Fruit fly (Drosophila melanogaster) whole organism, embryonic: ENCODE results near the gene CG9886.
A peak's percentile ranks its signal among the peaks of the same experiment; 100 is the strongest.

Source experiments
- Awh ChIP-seq: fragments of 200-800 bp; sonication (Bioruptor generic); IDR thresholded peaks from 2 replicates; pipeline ENCODE4, ENCODE4 v1.3.6; 2022; ENCODE audit warnings: missing biosample characterization, missing genetic modification characterization
- CG10366 ChIP-seq: fragments of 200-800 bp; sonication (Bioruptor generic); IDR thresholded peaks from 2 replicates; pipeline ENCODE4 v1.3.6; 2022; ENCODE audit warnings: missing biosample characterization, missing genetic modification characterization
- CG17359 ChIP-seq: fragments of 200-800 bp; sonication (Bioruptor generic); optimal IDR thresholded peaks from 3 replicates; lab custom pipeline; 2018; ENCODE audit warnings: missing biosample characterization, mild to moderate bottlenecking, missing genetic modification characterization, moderate library complexity
- CG18764 ChIP-seq: fragments of 200-800 bp; sonication (Bioruptor generic); optimal IDR thresholded peaks from 3 replicates; lab custom pipeline; 2016; ENCODE audit warnings: missing biosample characterization, missing genetic modification characterization
- CG3065 ChIP-seq: fragments of 200-800 bp; sonication (Bioruptor generic); optimal IDR thresholded peaks from 2 replicates; lab custom pipeline; 2016; ENCODE audit warnings: missing biosample characterization, missing genetic modification characterization
- CG4282 ChIP-seq: fragments of 200-800 bp; sonication (Bioruptor generic); optimal IDR thresholded peaks from 2 replicates; lab custom pipeline; 2016; ENCODE audit warnings: missing biosample characterization, missing genetic modification characterization
- CG4360 ChIP-seq: fragments of 200-800 bp; sonication (Bioruptor generic); IDR thresholded peaks from 2 replicates; pipeline ENCODE4 v1.3.6; 2022; ENCODE audit warnings: missing biosample characterization, missing genetic modification characterization
- CG4854 ChIP-seq: fragments of 200-800 bp; sonication (Bioruptor generic); optimal IDR thresholded peaks from 2 replicates; lab custom pipeline; 2016; ENCODE audit warnings: missing biosample characterization, missing genetic modification characterization, inconsistent platforms
- CG6683 ChIP-seq: fragments of 200-800 bp; sonication (Bioruptor generic); optimal IDR thresholded peaks from 2 replicates; lab custom pipeline; 2017; ENCODE audit warnings: missing biosample characterization, mild to moderate bottlenecking, missing genetic modification characterization, missing genetic modification reagents
- CG6689 ChIP-seq: fragments of 200-800 bp; sonication (Bioruptor generic); IDR thresholded peaks from 2 replicates; pipeline ENCODE4 v1.3.6; 2022; ENCODE audit warnings: missing biosample characterization, missing genetic modification characterization
- CG7357 ChIP-seq: fragments of 200-800 bp; sonication (Bioruptor generic); IDR thresholded peaks from 3 replicates; pipeline ENCODE4 v1.3.6; 2022; ENCODE audit warnings: missing biosample characterization, missing genetic modification characterization
- Drgx ChIP-seq: fragments of 200-800 bp; sonication (Bioruptor generic); IDR thresholded peaks from 2 replicates; pipeline ENCODE4 v1.3.6; 2022; ENCODE audit warnings: missing biosample characterization, missing genetic modification characterization
- Ets65A ChIP-seq: fragments of 200-800 bp; sonication (Bioruptor generic); peaks from one replicate; lab custom pipeline; 2016; ENCODE audit warnings: missing biosample characterization, missing genetic modification characterization
- Fer3 ChIP-seq: fragments of 200-800 bp; sonication (Bioruptor generic); optimal IDR thresholded peaks from 2 replicates; lab custom pipeline; 2018; ENCODE audit warnings: missing biosample characterization, mild to moderate bottlenecking, missing genetic modification characterization, moderate library complexity
- HLH3B ChIP-seq: fragments of 200-800 bp; sonication (Bioruptor generic); IDR thresholded peaks from 2 replicates; pipeline ENCODE4 v1.3.6; 2022; ENCODE audit warnings: missing biosample characterization, missing genetic modification characterization
- HLH54F ChIP-seq: fragments of 200-800 bp; sonication (Bioruptor generic); optimal IDR thresholded peaks from 3 replicates; lab custom pipeline; 2016; ENCODE audit warnings: missing biosample characterization, missing genetic modification characterization
- HmgZ ChIP-seq: fragments of 200-800 bp; sonication (Bioruptor generic); optimal IDR thresholded peaks from 2 replicates; lab custom pipeline; 2018; ENCODE audit warnings: missing biosample characterization, mild to moderate bottlenecking, missing genetic modification characterization
- Hr39 ChIP-seq: fragments of >200 bp; optimal IDR thresholded peaks from 2 replicates; lab custom pipeline; 2017
- Opbp ChIP-seq: fragments of 200-800 bp; sonication (Bioruptor generic); IDR thresholded peaks from 3 replicates; pipeline ENCODE4 v1.3.6; 2022; ENCODE audit warnings: missing biosample characterization, missing genetic modification characterization; ENCODE audit not compliant: partially characterized antibody
- Ptx1 ChIP-seq: fragments of 200-800 bp; sonication (Bioruptor generic); IDR thresholded peaks from 2 replicates; pipeline ENCODE4 v1.3.6; 2022; ENCODE audit warnings: missing biosample characterization, missing genetic modification characterization
- Rx ChIP-seq: fragments of 200-800 bp; sonication (Bioruptor generic); IDR thresholded peaks from 2 replicates; pipeline ENCODE4 v1.3.6; 2022; ENCODE audit warnings: missing biosample characterization, missing genetic modification characterization
- Sox102F ChIP-seq: fragments of 200-800 bp; sonication (Bioruptor generic); optimal IDR thresholded peaks from 2 replicates; lab custom pipeline; 2018; ENCODE audit warnings: missing biosample characterization, mild to moderate bottlenecking, missing genetic modification characterization, moderate library complexity
- Vsx1 ChIP-seq: fragments of 200-800 bp; sonication (Bioruptor generic); optimal IDR thresholded peaks from 2 replicates; lab custom pipeline; 2017; ENCODE audit warnings: missing biosample characterization, mild to moderate bottlenecking, missing genetic modification characterization, missing genetic modification reagents
- caup ChIP-seq: fragments of 200-800 bp; sonication (Bioruptor generic); optimal IDR thresholded peaks from 3 replicates; lab custom pipeline; 2017; ENCODE audit warnings: missing biosample characterization, mild to moderate bottlenecking, missing genetic modification characterization, moderate library complexity; ENCODE audit not compliant: severe bottlenecking
- danr ChIP-seq: fragments of 200-800 bp; sonication (Bioruptor generic); IDR thresholded peaks from 2 replicates; pipeline ENCODE4 v1.3.6; 2022; ENCODE audit warnings: missing biosample characterization, missing genetic modification characterization
- dmrt11E ChIP-seq: fragments of 200-800 bp; sonication (Bioruptor generic); optimal IDR thresholded peaks from 3 replicates; lab custom pipeline; 2018; ENCODE audit warnings: missing biosample characterization, mild to moderate bottlenecking, missing genetic modification characterization, moderate library complexity
- ems ChIP-seq: fragments of 200-800 bp; sonication (Bioruptor generic); optimal IDR thresholded peaks from 3 replicates; lab custom pipeline; 2016; ENCODE audit warnings: missing biosample characterization, missing genetic modification characterization
- fu2 ChIP-seq: fragments of 200-800 bp; sonication (Bioruptor generic); optimal IDR thresholded peaks from 2 replicates; lab custom pipeline; 2016; ENCODE audit warnings: missing biosample characterization, missing genetic modification characterization
- gsb ChIP-seq: fragments of 200-800 bp; sonication (Bioruptor generic); IDR thresholded peaks from 2 replicates; pipeline ENCODE4 v1.3.6; 2022; ENCODE audit warnings: missing biosample characterization, missing genetic modification characterization
- kni ChIP-seq: fragments of 200-800 bp; sonication (Bioruptor generic); optimal IDR thresholded peaks from 3 replicates; lab custom pipeline; 2017; ENCODE audit warnings: mild to moderate bottlenecking, missing biosample characterization, missing genetic modification reagents, missing genetic modification characterization
- nau ChIP-seq: fragments of 200-800 bp; sonication (Bioruptor generic); optimal IDR thresholded peaks from 3 replicates; lab custom pipeline; 2017; ENCODE audit warnings: missing biosample characterization, mild to moderate bottlenecking, missing genetic modification characterization, missing genetic modification reagents
- pan ChIP-seq, 4 experiments: fragments of >200 bp in 3 of 4; fragments of 200-800 bp in 1 of 4; sonication (Bioruptor generic) in 1 of 4; optimal IDR thresholded peaks in 3 of 4; IDR thresholded peaks in 1 of 4; 2 replicates each; pipeline versions ENCODE4 v1.3.6 to Lab custom; 2017 to 2022; ENCODE audit warnings: missing biosample characterization in 2 of 4, missing genetic modification characterization in 2 of 4, mixed read lengths in 1 of 4
- pho ChIP-seq: fragments of 200-800 bp; sonication (Bioruptor generic); optimal IDR thresholded peaks from 2 replicates; lab custom pipeline; 2016; ENCODE audit warnings: missing biosample characterization, missing genetic modification characterization
- pita ChIP-seq: fragments of 200-800 bp; sonication (Bioruptor generic); optimal IDR thresholded peaks from 2 replicates; lab custom pipeline; 2017; ENCODE audit warnings: missing biosample characterization, mild to moderate bottlenecking, missing genetic modification characterization
- prd ChIP-seq, 3 experiments: fragments of >200 bp in 2 of 3; fragments of 200-800 bp in 1 of 3; sonication (Bioruptor generic) in 1 of 3; optimal IDR thresholded peaks in 2 of 3; IDR thresholded peaks in 1 of 3; 2 replicates in 2 of 3; 3 replicates in 1 of 3; pipeline versions ENCODE4 v1.3.6 to Lab custom; 2017 to 2022; ENCODE audit warnings: missing biosample characterization in 1 of 3, missing genetic modification characterization in 1 of 3
- ro ChIP-seq: fragments of 200-800 bp; sonication (Bioruptor generic); IDR thresholded peaks from 2 replicates; pipeline ENCODE4 v1.3.6; 2022; ENCODE audit warnings: missing biosample characterization, missing genetic modification characterization
- row ChIP-seq: fragments of 200-800 bp; sonication (Bioruptor generic); IDR thresholded peaks from 3 replicates; pipeline ENCODE4 v1.3.6; 2022; ENCODE audit warnings: missing biosample characterization, missing genetic modification characterization
- sisA ChIP-seq: fragments of 200-800 bp; sonication (Bioruptor generic); IDR thresholded peaks from 2 replicates; pipeline ENCODE4 v1.3.6; 2022; ENCODE audit warnings: missing biosample characterization, missing genetic modification characterization
- unpg ChIP-seq: fragments of 200-800 bp; sonication (Bioruptor generic); optimal IDR thresholded peaks from 3 replicates; lab custom pipeline; 2018; ENCODE audit warnings: missing biosample characterization, mild to moderate bottlenecking, missing genetic modification characterization, moderate library complexity

Gene CG9886

dm6 chr2L:2402194-2402593, 18.4 kb upstream of the CG9886 start (continued):
- TF ChIP-seq ems (GFP tag; lab: Kevin White, UChicago) (no peak), Awh (peak; percentile 45; the same call in 1 of the 2 replicates), Opbp (GFP tag; lab: Robert Waterston, UW) (no peak), Rx (GFP tag; lab: Robert Waterston, UW) (no peak), ro (no peak), dmrt11E (tag; lab: Kevin White, UChicago) (no peak)

- TF ChIP-seq CG18764 (GFP tag; lab: Kevin White, UChicago) (no peak), danr (no peak), Hr39 (lab: Kevin White, UChicago) (peak; percentile 66), HLH54F (GFP tag; lab: Kevin White, UChicago) (no peak), pho (GFP tag; lab: Kevin White, UChicago) (no peak), Fer3 (tag; lab: Kevin White, UChicago) (no peak), pita (GFP tag; lab: Kevin White, UChicago) (no peak), CG3065 (GFP tag; lab: Kevin White, UChicago) (no peak)
These were observed 16.0 kb upstream of the CG9886 start for dm6 chr2L:2404631-2405030.

dm6 chr2L:2413093-2413492, 7.5 kb upstream of the CG9886 start:
- TF ChIP-seq gsb (GFP tag; lab: Robert Waterston, UW): no peak
- peak; percentile 33; the same call in 1 of the 3 replicates for TF ChIP-seq row (GFP tag; lab: Robert Waterston, UW)
- peak; percentile 23; the same call in 1 of the 2 replicates for TF ChIP-seq CG10366 (GFP tag; lab: Robert Waterston, UW)
- TF ChIP-seq Ptx1 (GFP tag; lab: Robert Waterston, UW): 0 out of 2 replicates have a peak, but pooled peaks have one; percentile 20
- TF ChIP-seq HLH3B: no peak
- TF ChIP-seq Vsx1 (GFP tag; lab: Kevin White, UChicago): no peak
- TF ChIP-seq CG4360 (GFP tag; lab: Robert Waterston, UW): no peak
- TF ChIP-seq Drgx (GFP tag; lab: Robert Waterston, UW): peak; percentile 76
- TF ChIP-seq prd (optimal IDR thresholded peaks at IDR 0.05; lab: Kevin White, UChicago): no peak
- peak; percentile 33; the same call in 1 of the 3 replicates for TF ChIP-seq prd (GFP tag; IDR thresholded peaks at IDR 0.05; lab: Robert Waterston, UW)
- peak; percentile 11 for TF ChIP-seq Sox102F (GFP tag; lab: Kevin White, UChicago)
- TF ChIP-seq CG7357: 0 out of 3 replicates have a peak, but pooled peaks have one; percentile 11
- no peak for TF ChIP-seq pan (optimal IDR thresholded peaks at IDR 0.05; lab: Kevin White, UChicago)
- TF ChIP-seq pan (GFP tag; optimal IDR thresholded peaks at IDR 0.05 in 1 of 2, IDR thresholded peaks at IDR 0.05 in 1 of 2): peak in 1 of 2 experiments; percentile 36
- TF ChIP-seq CG4854 (GFP tag; lab: Kevin White, UChicago): no peak
- TF ChIP-seq caup (GFP tag; lab: Kevin White, UChicago): no peak
- peak; percentile 14 for TF ChIP-seq kni (GFP tag; lab: Kevin White, UChicago)
- TF ChIP-seq Ets65A (GFP tag; lab: Kevin White, UChicago): peak; percentile 87
- TF ChIP-seq unpg (GFP tag; lab: Kevin White, UChicago): no peak
- TF ChIP-seq nau (GFP tag; lab: Kevin White, UChicago): no peak
- peak; percentile 20 for TF ChIP-seq CG17359 (tag; lab: Kevin White, UChicago)
- 0 out of 2 replicates have a peak, but pooled peaks have one; percentile 26 for TF ChIP-seq sisA (GFP tag; lab: Robert Waterston, UW)
- no peak for TF ChIP-seq HmgZ
- no peak for TF ChIP-seq fu2
- TF ChIP-seq CG6689 (GFP tag; lab: Robert Waterston, UW): peak; percentile 27; the same call in 1 of the 2 replicates
- no peak for TF ChIP-seq CG4282 (GFP tag; lab: Kevin White, UChicago)
- TF ChIP-seq CG6683 (GFP tag; lab: Kevin White, UChicago): no peak
- TF ChIP-seq, all 482 proteins: peak for 13
